Fruit fly (Drosophila melanogaster) whole organism, embryonic: ENCODE results near the gene ninaC.

Source experiments
- Adf1 ChIP-seq: fragments of 200-800 bp; sonication (Bioruptor generic); IDR thresholded peaks from 2 replicates; pipeline ENCODE4 v1.3.6; 2022; ENCODE audit warnings: missing biosample characterization, missing genetic modification characterization
- Atf6 ChIP-seq: fragments of 200-800 bp; sonication (Bioruptor generic); IDR thresholded peaks from 2 replicates; pipeline ENCODE4 v1.3.6; 2022; ENCODE audit warnings: missing biosample characterization, missing genetic modification characterization
- B-H1 ChIP-seq: fragments of 200-800 bp; sonication (Bioruptor generic); IDR thresholded peaks from 3 replicates; pipeline ENCODE4 v1.3.6; 2022; ENCODE audit warnings: missing biosample characterization, missing genetic modification characterization
- BEAF-32 ChIP-seq: fragments of 200-800 bp; sonication (Bioruptor generic); optimal IDR thresholded peaks from 3 replicates; lab custom pipeline; 2017; ENCODE audit warnings: missing biosample characterization, missing genetic modification characterization, mild to moderate bottlenecking, moderate library complexity, missing genetic modification reagents
- CG1024 ChIP-seq: fragments of 200-800 bp; sonication (Bioruptor generic); IDR thresholded peaks from 2 replicates; pipeline ENCODE4 v1.3.6; 2022; ENCODE audit warnings: missing biosample characterization, missing genetic modification characterization
- CG10654 ChIP-seq: fragments of 200-800 bp; sonication (Bioruptor generic); optimal IDR thresholded peaks from 2 replicates; lab custom pipeline; 2016; ENCODE audit warnings: missing biosample characterization, missing genetic modification characterization
- CG11085 ChIP-seq: fragments of 200-800 bp; sonication (Bioruptor generic); IDR thresholded peaks from 2 replicates; pipeline ENCODE4 v1.3.6; 2022; ENCODE audit warnings: missing biosample characterization, missing genetic modification characterization
- CG13424 ChIP-seq: fragments of 200-800 bp; sonication (Bioruptor generic); optimal IDR thresholded peaks from 2 replicates; lab custom pipeline; 2019; ENCODE audit warnings: missing biosample characterization, mild to moderate bottlenecking, missing genetic modification characterization, moderate library complexity
- CG17385 ChIP-seq: fragments of 200-800 bp; sonication (Bioruptor generic); optimal IDR thresholded peaks from 3 replicates; lab custom pipeline; 2018; ENCODE audit warnings: missing biosample characterization, mild to moderate bottlenecking, missing genetic modification characterization
- CG18262 ChIP-seq: fragments of 200-800 bp; optimal IDR thresholded peaks from 3 replicates; lab custom pipeline; 2019; ENCODE audit warnings: missing biosample characterization, mild to moderate bottlenecking, missing genetic modification characterization, moderate library complexity
- CG18764 ChIP-seq: fragments of 200-800 bp; sonication (Bioruptor generic); optimal IDR thresholded peaks from 3 replicates; lab custom pipeline; 2016; ENCODE audit warnings: missing biosample characterization, missing genetic modification characterization
- CG30403 ChIP-seq: fragments of 200-800 bp; sonication (Bioruptor generic); optimal IDR thresholded peaks from 3 replicates; lab custom pipeline; 2016; ENCODE audit warnings: missing biosample characterization, missing genetic modification characterization
- CG32767 ChIP-seq: fragments of 200-800 bp; sonication (Bioruptor generic); IDR thresholded peaks from 2 replicates; pipeline ENCODE4 v1.3.6; 2022; ENCODE audit warnings: missing biosample characterization, missing genetic modification characterization
- CG3995 ChIP-seq: fragments of 200-800 bp; sonication (Bioruptor generic); optimal IDR thresholded peaks from 3 replicates; lab custom pipeline; 2016; ENCODE audit warnings: missing biosample characterization, missing genetic modification characterization
- CG4282 ChIP-seq: fragments of 200-800 bp; sonication (Bioruptor generic); optimal IDR thresholded peaks from 2 replicates; lab custom pipeline; 2016; ENCODE audit warnings: missing biosample characterization, missing genetic modification characterization
- CG4360 ChIP-seq: fragments of 200-800 bp; sonication (Bioruptor generic); IDR thresholded peaks from 2 replicates; pipeline ENCODE4 v1.3.6; 2022; ENCODE audit warnings: missing biosample characterization, missing genetic modification characterization
- CG4424 ChIP-seq: fragments of 200-800 bp; sonication (Bioruptor generic); optimal IDR thresholded peaks from 3 replicates; lab custom pipeline; 2016; ENCODE audit warnings: missing biosample characterization, missing genetic modification characterization
- CG4707 ChIP-seq: fragments of 200-800 bp; sonication (Bioruptor generic); optimal IDR thresholded peaks from 2 replicates; lab custom pipeline; 2018; ENCODE audit warnings: missing biosample characterization, mild to moderate bottlenecking, missing genetic modification characterization, moderate library complexity
- CG9727 ChIP-seq: fragments of 200-800 bp; sonication (Bioruptor generic); optimal IDR thresholded peaks from 3 replicates; lab custom pipeline; 2017; ENCODE audit warnings: missing biosample characterization, mild to moderate bottlenecking, missing genetic modification characterization
- CG9817 ChIP-seq: fragments of 200-800 bp; sonication (Bioruptor generic); optimal IDR thresholded peaks from 2 replicates; lab custom pipeline; 2018; ENCODE audit warnings: missing biosample characterization, mild to moderate bottlenecking, missing genetic modification characterization, moderate library complexity
- Dad ChIP-seq: fragments of 200-800 bp; sonication (Bioruptor generic); optimal IDR thresholded peaks from 3 replicates; lab custom pipeline; 2016; ENCODE audit warnings: missing biosample characterization, missing genetic modification characterization
- Dll ChIP-seq: fragments of 200-800 bp; sonication (Bioruptor generic); IDR thresholded peaks from 4 replicates; pipeline ENCODE4 v1.3.6; 2022; ENCODE audit warnings: missing biosample characterization, missing genetic modification characterization; ENCODE audit not compliant: partially characterized antibody
- E2f2 ChIP-seq: fragments of 200-800 bp; sonication (Bioruptor generic); IDR thresholded peaks from 2 replicates; pipeline ENCODE4 v1.3.6; 2022; ENCODE audit warnings: missing biosample characterization, missing genetic modification characterization
- MESR4 ChIP-seq: fragments of 200-800 bp; sonication (Bioruptor generic); optimal IDR thresholded peaks from 2 replicates; lab custom pipeline; 2018; ENCODE audit warnings: missing biosample characterization, mild to moderate bottlenecking, missing genetic modification characterization, moderate library complexity
- NC2β ChIP-seq: fragments of 200-800 bp; sonication (Bioruptor generic); optimal IDR thresholded peaks from 2 replicates; lab custom pipeline; 2016; ENCODE audit warnings: missing biosample characterization, missing genetic modification characterization
- Nf-YB ChIP-seq: fragments of 200-800 bp; sonication (Bioruptor generic); optimal IDR thresholded peaks from 3 replicates; lab custom pipeline; 2019; ENCODE audit warnings: missing biosample characterization, mild to moderate bottlenecking, missing genetic modification characterization, moderate library complexity
- Side ChIP-seq: fragments of 200-800 bp; sonication (Bioruptor generic); optimal IDR thresholded peaks from 2 replicates; lab custom pipeline; 2016; ENCODE audit warnings: missing biosample characterization, missing genetic modification characterization
- Sox100B ChIP-seq: fragments of 200-800 bp; sonication (Bioruptor generic); optimal IDR thresholded peaks from 3 replicates; lab custom pipeline; 2018; ENCODE audit warnings: missing biosample characterization, mild to moderate bottlenecking, missing genetic modification characterization
- az2 ChIP-seq: fragments of 200-800 bp; sonication (Bioruptor generic); optimal IDR thresholded peaks from 3 replicates; lab custom pipeline; 2016; ENCODE audit warnings: missing biosample characterization, missing genetic modification characterization
- corto ChIP-seq: fragments of 200-800 bp; sonication (Bioruptor generic); optimal IDR thresholded peaks from 2 replicates; lab custom pipeline; 2016; ENCODE audit warnings: missing biosample characterization, mild to moderate bottlenecking, missing genetic modification characterization, moderate library complexity
- dimm ChIP-seq: fragments of 200-800 bp; sonication (Bioruptor generic); IDR thresholded peaks from 2 replicates; pipeline ENCODE4 v1.3.6; 2022; ENCODE audit warnings: missing biosample characterization, missing genetic modification characterization
- dmrt11E ChIP-seq: fragments of 200-800 bp; sonication (Bioruptor generic); optimal IDR thresholded peaks from 3 replicates; lab custom pipeline; 2018; ENCODE audit warnings: missing biosample characterization, mild to moderate bottlenecking, missing genetic modification characterization, moderate library complexity
- dpn ChIP-seq, 2 experiments: fragments of 200-800 bp; sonication (Bioruptor generic); optimal IDR thresholded peaks; 3 replicates each; lab custom pipeline; 2016; ENCODE audit warnings: missing biosample characterization in 2 of 2, missing genetic modification characterization in 2 of 2
- dysf ChIP-seq: fragments of 200-800 bp; sonication (Bioruptor generic); IDR thresholded peaks from 3 replicates; pipeline ENCODE4 v1.3.6; 2022; ENCODE audit warnings: missing biosample characterization, missing genetic modification characterization
- ewg ChIP-seq: fragments of 200-800 bp; sonication (Bioruptor generic); optimal IDR thresholded peaks from 3 replicates; lab custom pipeline; 2017; ENCODE audit warnings: mild to moderate bottlenecking, missing biosample characterization, missing genetic modification reagents, missing genetic modification characterization
- eyg ChIP-seq: fragments of 200-800 bp; sonication (Bioruptor generic); optimal IDR thresholded peaks from 3 replicates; lab custom pipeline; 2016; ENCODE audit warnings: missing biosample characterization, missing genetic modification characterization
- fu2 ChIP-seq: fragments of 200-800 bp; sonication (Bioruptor generic); optimal IDR thresholded peaks from 2 replicates; lab custom pipeline; 2016; ENCODE audit warnings: missing biosample characterization, missing genetic modification characterization
- kay ChIP-seq: fragments of 200-800 bp; sonication (Bioruptor generic); optimal IDR thresholded peaks from 2 replicates; lab custom pipeline; 2016; ENCODE audit warnings: missing biosample characterization, missing genetic modification characterization
- ken ChIP-seq: fragments of 200-800 bp; sonication (Bioruptor generic); IDR thresholded peaks from 3 replicates; pipeline ENCODE4 v1.3.6; 2022; ENCODE audit warnings: missing biosample characterization, missing genetic modification characterization
- lbe ChIP-seq: fragments of 200-800 bp; sonication (Bioruptor generic); optimal IDR thresholded peaks from 2 replicates; lab custom pipeline; 2016; ENCODE audit warnings: missing biosample characterization, mild to moderate bottlenecking, missing genetic modification characterization
- lov ChIP-seq, 2 experiments: fragments of 200-800 bp in 1 of 2; fragments of >200 bp in 1 of 2; sonication (Bioruptor generic) in 1 of 2; IDR thresholded peaks in 1 of 2; optimal IDR thresholded peaks in 1 of 2; 2 replicates in 1 of 2; 3 replicates in 1 of 2; pipeline versions ENCODE4 v1.3.6 to Lab custom; 2017 to 2022; ENCODE audit warnings: missing biosample characterization in 1 of 2, missing genetic modification characterization in 1 of 2
- otp ChIP-seq: fragments of 200-800 bp; sonication (Bioruptor generic); IDR thresholded peaks from 3 replicates; pipeline ENCODE4, ENCODE4 v1.3.6; 2022; ENCODE audit warnings: missing biosample characterization, missing genetic modification characterization
- pzg ChIP-seq: fragments of 200-800 bp; sonication (Bioruptor generic); optimal IDR thresholded peaks from 3 replicates; lab custom pipeline; 2018; ENCODE audit warnings: missing biosample characterization, mild to moderate bottlenecking, missing genetic modification characterization, moderate library complexity
- row ChIP-seq: fragments of 200-800 bp; sonication (Bioruptor generic); IDR thresholded peaks from 3 replicates; pipeline ENCODE4 v1.3.6; 2022; ENCODE audit warnings: missing biosample characterization, missing genetic modification characterization
- run ChIP-seq: fragments of 200-800 bp; sonication (Bioruptor generic); optimal IDR thresholded peaks from 3 replicates; lab custom pipeline; 2018; ENCODE audit warnings: missing biosample characterization, mild to moderate bottlenecking, missing genetic modification characterization
- scrt ChIP-seq: fragments of 200-800 bp; sonication (Bioruptor generic); optimal IDR thresholded peaks from 2 replicates; lab custom pipeline; 2018; ENCODE audit warnings: missing biosample characterization, mild to moderate bottlenecking, missing genetic modification characterization, moderate library complexity
- sob ChIP-seq: fragments of 200-800 bp; sonication (Bioruptor generic); IDR thresholded peaks from 2 replicates; pipeline ENCODE4 v1.3.6; 2022; ENCODE audit warnings: missing biosample characterization, missing genetic modification characterization
- sr ChIP-seq: fragments of 200-800 bp; sonication (Bioruptor generic); IDR thresholded peaks from 3 replicates; pipeline ENCODE4 v1.3.6; 2022; ENCODE audit warnings: missing biosample characterization, missing genetic modification characterization
- tgo ChIP-seq: fragments of 200-800 bp; sonication (Bioruptor generic); IDR thresholded peaks from 3 replicates; pipeline ENCODE4 v1.3.6; 2022; ENCODE audit warnings: missing biosample characterization, missing genetic modification characterization
- tna ChIP-seq: fragments of 200-800 bp; sonication (Bioruptor generic); IDR thresholded peaks from 2 replicates; pipeline ENCODE4 v1.3.6; 2022; ENCODE audit warnings: missing biosample characterization, missing genetic modification characterization; ENCODE audit not compliant: partially characterized antibody
- tup ChIP-seq: fragments of 200-800 bp; sonication (Bioruptor generic); optimal IDR thresholded peaks from 2 replicates; lab custom pipeline; 2016; ENCODE audit warnings: missing biosample characterization, mild to moderate bottlenecking, missing genetic modification characterization, moderate library complexity

The ninaC gene

dm6 chr2L:7396962-7397361, 19.5 kb downstream of the ninaC start (continued):
- TF ChIP-seq tna (GFP tag; lab: Robert Waterston, UW) (no peak), tgo (GFP tag; lab: Robert Waterston, UW) (peak; percentile 82), CG4424 (peak; percentile 53), Nf-YB (GFP tag; lab: Kevin White, UChicago) (peak; percentile 16), Atf6 (GFP tag; lab: Robert Waterston, UW) (peak; percentile 71; the same call in 1 of the 2 replicates), CG30403 (GFP tag; lab: Kevin White, UChicago) (peak; percentile 69), kay (GFP tag; lab: Kevin White, UChicago) (peak; percentile 51), CG32767 (GFP tag; lab: Robert Waterston, UW) (peak; percentile 63; the same call in 1 of the 2 replicates), Sox100B (GFP tag; lab: Kevin White, UChicago) (peak; percentile 52), CG18262 (tag; lab: Kevin White, UChicago) (peak; percentile 55), fu2 (GFP tag; lab: Kevin White, UChicago) (peak; percentile 14), CG9817 (tag; lab: Kevin White, UChicago) (peak; percentile 36), CG4360 (GFP tag; lab: Robert Waterston, UW) (no peak), CG9727 (GFP tag; lab: Kevin White, UChicago) (peak; percentile 35), CG11085 (GFP tag; lab: Robert Waterston, UW) (peak; percentile 65), az2 (GFP tag; lab: Kevin White, UChicago) (peak; percentile 64), BEAF-32 (GFP tag; lab: Kevin White, UChicago) (no peak), Dll (GFP tag; lab: Robert Waterston, UW) (no peak), ewg (GFP tag; lab: Kevin White, UChicago) (peak; percentile 42), dimm (GFP tag; lab: Robert Waterston, UW) (no peak), lbe (GFP tag; lab: Kevin White, UChicago) (no peak), tup (GFP tag; lab: Kevin White, UChicago) (no peak), CG10654 (GFP tag; lab: Kevin White, UChicago) (peak; percentile 41), CG4707 (GFP tag; lab: Kevin White, UChicago) (no peak), lov (optimal IDR thresholded peaks at IDR 0.05; lab: Kevin White, UChicago) (no peak), lov (GFP tag; IDR thresholded peaks at IDR 0.05; lab: Robert Waterston, UW) (no peak), Adf1 (GFP tag; lab: Robert Waterston, UW) (no peak), CG17385 (GFP tag; lab: Kevin White, UChicago) (peak; percentile 59), sr (peak; percentile 14; the same call in 1 of the 3 replicates), dmrt11E (tag; lab: Kevin White, UChicago) (peak; percentile 15), pzg (GFP tag; lab: Kevin White, UChicago) (no peak), CG3995 (GFP tag; lab: Kevin White, UChicago) (peak; percentile 1), dpn (GFP tag; optimal IDR thresholded peaks at IDR 0.05; lab: Kevin White, UChicago) (peak; percentile 62 to 76), MESR4 (GFP tag; lab: Kevin White, UChicago) (no peak), CG13424 (tag; lab: Kevin White, UChicago) (peak; percentile 55), run (peak; percentile 60), ken (GFP tag; lab: Robert Waterston, UW) (peak; percentile 57; the same call in 1 of the 3 replicates), CG4282 (no peak), scrt (peak; percentile 48), row (GFP tag; lab: Robert Waterston, UW) (peak; percentile 80), eyg (no peak), Dad (GFP tag; lab: Kevin White, UChicago) (peak; percentile 3), dysf (peak; percentile 84), corto (GFP tag; lab: Kevin White, UChicago) (no peak), Side (GFP tag; lab: Kevin White, UChicago) (peak; percentile 60), CG1024 (GFP tag; lab: Robert Waterston, UW) (peak; percentile 58), CG18764 (GFP tag; lab: Kevin White, UChicago) (peak; percentile 12), NC2β (GFP tag; lab: Kevin White, UChicago) (peak; percentile 21), sob (GFP tag; lab: Robert Waterston, UW) (peak; percentile 83), E2f2 (peak; percentile 47), otp (GFP tag; lab: Robert Waterston, UW) (peak; percentile 72), B-H1 (peak; percentile 63; the same call in 2 of the 3 replicates)
